Worm (Caenorhabditis elegans) whole organism, L3 larva: ENCODE results near the gene snf-12.

Source experiments
- aly-2 ChIP-seq: fragments of 150-350 bp; optimal IDR thresholded peaks from 2 replicates; lab custom pipeline; 2014; ENCODE audit warnings: missing biosample characterization, missing genetic modification characterization
- ama-1 ChIP-seq: fragments of 150-350 bp; optimal IDR thresholded peaks from 2 replicates; lab custom pipeline; 2018
- ceh-28 ChIP-seq: fragments of 150-350 bp; optimal IDR thresholded peaks from 2 replicates; lab custom pipeline; 2014; ENCODE audit warnings: missing biosample characterization, missing genetic modification reagents, missing genetic modification characterization
- ceh-82 ChIP-seq: fragments of 150-350 bp; optimal IDR thresholded peaks from 2 replicates; lab custom pipeline; 2014; ENCODE audit warnings: missing biosample characterization, missing genetic modification characterization
- ceh-9 ChIP-seq: sonication (generic microtip); optimal IDR thresholded peaks from 2 replicates; lab custom pipeline; 2018; ENCODE audit warnings: missing biosample characterization, missing genetic modification characterization
- daf-12 ChIP-seq: fragments of 150-350 bp; optimal IDR thresholded peaks from 2 replicates; lab custom pipeline; 2014; ENCODE audit warnings: missing biosample characterization, missing genetic modification reagents, missing genetic modification characterization
- egl-27 ChIP-seq: sonication (generic microtip); optimal IDR thresholded peaks from 4 replicates; lab custom pipeline; 2017; ENCODE audit warnings: missing biosample characterization, missing genetic modification reagents, missing genetic modification characterization
- egl-5 ChIP-seq: fragments of 150-350 bp; optimal IDR thresholded peaks from 2 replicates; lab custom pipeline; 2017; ENCODE audit warnings: missing biosample characterization, missing genetic modification reagents, missing genetic modification characterization, inconsistent platforms
- elt-1 ChIP-seq: fragments of 150-350 bp; optimal IDR thresholded peaks from 2 replicates; lab custom pipeline; 2014; ENCODE audit warnings: missing biosample characterization, missing genetic modification characterization
- elt-2 ChIP-seq: sonication (generic microtip); optimal IDR thresholded peaks from 2 replicates; lab custom pipeline; 2016; ENCODE audit warnings: missing genetic modification reagents, mild to moderate bottlenecking, missing genetic modification characterization, missing compliant biosample characterization
- elt-3 ChIP-seq, 3 experiments: fragments of 150-350 bp in 1 of 3; sonication (generic microtip) in 2 of 3; optimal IDR thresholded peaks; 2 replicates in 2 of 3; 4 replicates in 1 of 3; lab custom pipeline; 2014 to 2017; ENCODE audit warnings: missing biosample characterization in 3 of 3, missing genetic modification characterization in 3 of 3
- eor-1 ChIP-seq, 2 experiments: fragments of 150-350 bp; optimal IDR thresholded peaks; 2 replicates each; lab custom pipeline; 2014 to 2018; ENCODE audit warnings: missing biosample characterization in 2 of 2, missing genetic modification characterization in 2 of 2
- fkh-10 ChIP-seq: sonication (generic microtip); optimal IDR thresholded peaks from 2 replicates; lab custom pipeline; 2017; ENCODE audit warnings: missing biosample characterization, missing genetic modification reagents, missing genetic modification characterization
- fkh-2 ChIP-seq: fragments of 150-350 bp; optimal IDR thresholded peaks from 2 replicates; lab custom pipeline; 2014; ENCODE audit warnings: missing biosample characterization, missing genetic modification reagents, missing genetic modification characterization
- hmg-11 ChIP-seq: sonication (generic microtip); optimal IDR thresholded peaks from 2 replicates; lab custom pipeline; 2016; ENCODE audit warnings: missing genetic modification characterization, missing compliant biosample characterization
- jun-1 ChIP-seq: fragments of 150-350 bp; optimal IDR thresholded peaks from 2 replicates; lab custom pipeline; 2014; ENCODE audit warnings: missing biosample characterization, missing genetic modification reagents, missing genetic modification characterization
- lin-15B ChIP-seq: fragments of 150-350 bp; optimal IDR thresholded peaks from 2 replicates; lab custom pipeline; 2014; ENCODE audit warnings: missing biosample characterization, missing genetic modification characterization
- lin-39 ChIP-seq: fragments of 150-350 bp; optimal IDR thresholded peaks from 2 replicates; lab custom pipeline; 2018; ENCODE audit warnings: missing biosample characterization, missing genetic modification reagents, missing genetic modification characterization
- lsy-12 ChIP-seq: sonication (generic microtip); optimal IDR thresholded peaks from 2 replicates; lab custom pipeline; 2016; ENCODE audit warnings: mild to moderate bottlenecking, missing genetic modification characterization, missing compliant biosample characterization
- mdl-1 ChIP-seq: fragments of 150-350 bp; optimal IDR thresholded peaks from 2 replicates; lab custom pipeline; 2014; ENCODE audit warnings: missing biosample characterization, missing genetic modification characterization
- nfya-1 ChIP-seq: sonication (generic microtip); optimal IDR thresholded peaks from 2 replicates; lab custom pipeline; 2017; ENCODE audit warnings: missing genetic modification characterization, mild to moderate bottlenecking, missing compliant biosample characterization, antibody characterized with exemption, moderate library complexity; ENCODE audit not compliant: insufficient read depth
- nhr-12 ChIP-seq: fragments of 150-350 bp; optimal IDR thresholded peaks from 2 replicates; lab custom pipeline; 2014; ENCODE audit warnings: missing biosample characterization, missing genetic modification characterization
- nhr-23 ChIP-seq: fragments of 150-350 bp; optimal IDR thresholded peaks from 2 replicates; lab custom pipeline; 2014; ENCODE audit warnings: missing biosample characterization, missing genetic modification reagents, missing genetic modification characterization
- nhr-25 ChIP-seq: sonication (generic microtip); optimal IDR thresholded peaks from 2 replicates; lab custom pipeline; 2017; ENCODE audit warnings: missing biosample characterization, missing genetic modification characterization
- nhr-28 ChIP-seq: fragments of 150-350 bp; optimal IDR thresholded peaks from 2 replicates; lab custom pipeline; 2014; ENCODE audit warnings: missing biosample characterization, missing genetic modification characterization
- nhr-43 ChIP-seq: sonication (generic microtip); optimal IDR thresholded peaks from 2 replicates; lab custom pipeline; 2016; ENCODE audit warnings: mild to moderate bottlenecking, missing genetic modification characterization, missing compliant biosample characterization; ENCODE audit not compliant: poor library complexity, severe bottlenecking
- nhr-67 ChIP-seq: fragments of 150-350 bp; optimal IDR thresholded peaks from 2 replicates; lab custom pipeline; 2014; ENCODE audit warnings: missing biosample characterization, missing genetic modification characterization
- nhr-77 ChIP-seq: fragments of 150-350 bp; optimal IDR thresholded peaks from 2 replicates; lab custom pipeline; 2014; ENCODE audit warnings: missing biosample characterization, missing genetic modification characterization
- pha-4 ChIP-seq: fragments of 150-350 bp; optimal IDR thresholded peaks from 2 replicates; lab custom pipeline; 2014; ENCODE audit warnings: missing biosample characterization, missing genetic modification reagents, missing genetic modification characterization
- pqm-1 ChIP-seq: fragments of 150-350 bp; optimal IDR thresholded peaks from 2 replicates; lab custom pipeline; 2017; ENCODE audit warnings: missing biosample characterization, missing genetic modification characterization, inconsistent platforms
- sea-2 ChIP-seq: fragments of 150-350 bp; sonication (generic microtip); optimal IDR thresholded peaks from 4 replicates; lab custom pipeline; 2014; ENCODE audit warnings: missing biosample characterization, missing genetic modification reagents, missing genetic modification characterization
- skn-1 ChIP-seq: fragments of 150-350 bp; optimal IDR thresholded peaks from 2 replicates; lab custom pipeline; 2014; ENCODE audit warnings: missing biosample characterization, missing genetic modification characterization
- snpc-4 ChIP-seq: fragments of 150-350 bp; optimal IDR thresholded peaks from 2 replicates; lab custom pipeline; 2014; ENCODE audit warnings: missing biosample characterization, missing genetic modification characterization
- tbx-2 ChIP-seq: sonication (generic microtip); optimal IDR thresholded peaks from 2 replicates; lab custom pipeline; 2016; ENCODE audit warnings: mild to moderate bottlenecking, missing genetic modification characterization, missing compliant biosample characterization
- unc-39 ChIP-seq: sonication (generic microtip); optimal IDR thresholded peaks from 4 replicates; lab custom pipeline; 2017; ENCODE audit warnings: missing biosample characterization, missing genetic modification characterization
- zag-1 ChIP-seq: fragments of 150-350 bp; optimal IDR thresholded peaks from 2 replicates; lab custom pipeline; 2014; ENCODE audit warnings: missing biosample characterization, missing genetic modification characterization
- ztf-11 ChIP-seq: fragments of 150-350 bp; optimal IDR thresholded peaks from 2 replicates; lab custom pipeline; 2014; ENCODE audit warnings: missing biosample characterization, missing genetic modification characterization

The snf-12 gene

DNA sequence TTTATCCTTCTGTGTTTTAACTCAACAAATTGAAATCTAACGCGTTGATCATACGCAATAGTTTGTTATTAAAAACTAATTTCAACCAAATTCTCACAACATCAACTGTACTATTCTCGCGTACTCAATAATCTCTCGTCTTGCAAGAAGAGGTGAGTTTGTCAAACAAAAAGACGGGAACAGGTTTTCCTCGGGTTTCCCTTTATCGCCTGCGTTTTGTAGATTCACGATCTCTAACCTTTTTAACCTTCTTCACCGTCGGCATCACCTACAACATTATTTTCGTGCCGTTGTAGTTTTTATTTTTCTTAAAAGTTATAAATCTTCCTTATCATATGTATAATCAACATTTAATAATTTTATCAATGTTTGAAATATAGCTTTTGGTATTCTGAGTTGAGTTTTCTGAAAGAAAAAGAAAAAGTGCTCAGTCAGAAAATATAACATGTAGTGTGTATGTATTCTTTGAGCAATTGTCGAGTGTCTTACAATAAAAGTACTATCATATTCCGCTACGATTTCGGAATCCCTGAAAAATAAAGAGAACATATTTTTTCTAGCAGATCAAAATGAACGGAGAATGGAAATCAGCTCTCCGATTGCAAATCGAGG is at the start of gene snf-12:
Gene snf-12, plus strand, starts transcription at position 562 of the 612 bp plus-strand sequence.
- TF ChIP-seq nhr-23 (tag; lab: Kevin White, UChicago) (peak; percentile 38), nhr-25 (tag; lab: Kevin White, UChicago) (peak; percentile 73), sea-2 (GFP tag; lab: Kevin White, UChicago) (no peak), lsy-12 (tag; lab: Kevin White, UChicago) (no peak)

- no peak for TF ChIP-seq pha-4
- TF ChIP-seq skn-1, result no peak
- TF ChIP-seq eor-1 (tag; optimal IDR thresholded peaks at IDR 0.05; lab: Kevin White, UChicago), result no peak
- TF ChIP-seq daf-12 (tag; lab: Kevin White, UChicago), result no peak
- no peak for TF ChIP-seq ztf-11
- no peak for TF ChIP-seq lsy-12 (tag; lab: Kevin White, UChicago)
- no peak for TF ChIP-seq zag-1 (tag; lab: Kevin White, UChicago)
- TF ChIP-seq nfya-1, result no peak
- TF ChIP-seq ceh-28 (tag; lab: Kevin White, UChicago), result no peak
- no peak for TF ChIP-seq nhr-67 (tag; lab: Kevin White, UChicago)
- no peak for TF ChIP-seq fkh-2 (tag; lab: Kevin White, UChicago)
- TF ChIP-seq nhr-43 (tag; lab: Kevin White, UChicago), result no peak
- TF ChIP-seq nhr-28 (tag; lab: Kevin White, UChicago), result no peak
- no peak for TF ChIP-seq egl-27 (tag; lab: Kevin White, UChicago)
- no peak for TF ChIP-seq lin-15B
- TF ChIP-seq jun-1 (tag; lab: Kevin White, UChicago), result no peak
- TF ChIP-seq elt-1, result no peak
- no peak for TF ChIP-seq mdl-1
- no peak for TF ChIP-seq unc-39 (tag; lab: Kevin White, UChicago)
Observed at ce11 chrX:8980676-8981075, 48.6 kb upstream of the snf-12 start, which contains the start of gene nmur-1. Gene nmur-1 (plus strand): TSS chrX:8980976.

- TF ChIP-seq elt-2 (no peak), nhr-77 (tag; lab: Kevin White, UChicago) (no peak), nfya-1 (peak; percentile 26)
Observed at ce11 chrX:8986452-8986851, 42.8 kb upstream of the snf-12 start.

DNA sequence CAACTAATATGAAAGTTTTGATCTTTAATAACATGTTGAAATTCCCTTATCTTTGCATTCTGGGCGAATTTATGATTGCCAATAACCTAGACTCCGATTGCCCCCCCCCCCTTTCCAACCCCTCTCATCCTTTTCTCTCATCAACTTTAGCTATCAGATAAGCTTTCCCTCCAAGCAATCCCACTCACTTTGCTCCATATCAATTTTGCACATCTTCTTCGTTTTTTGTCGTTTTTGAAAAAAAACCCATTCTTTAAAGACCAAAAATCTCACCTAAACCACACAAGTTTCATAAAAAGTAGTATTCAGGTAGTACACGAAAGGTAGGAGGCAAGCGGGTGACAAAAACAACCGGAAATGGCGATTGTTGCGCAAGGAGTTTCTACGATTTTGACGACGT is 41.4 kb upstream of the snf-12 start, which contains the start of gene twk-18:
Gene twk-18, plus strand, starts transcription at position 301 of the 400 bp plus-strand sequence.
- TF ChIP-seq elt-1 (peak; percentile 55), zag-1 (tag; lab: Kevin White, UChicago) (no peak), ama-1 (no peak), lsy-12 (tag; lab: Kevin White, UChicago) (no peak), hmg-11 (tag; lab: Kevin White, UChicago) (no peak)

ce11 chrX:8991856-8992456 is 37.3 kb upstream of the snf-12 start, which contains the start of gene C24A3.4:
Gene C24A3.4 (plus strand): TSS chrX:8992406.
- TF ChIP-seq pqm-1 (tag; lab: Kevin White, UChicago), result peak; percentile 25
- no peak for TF ChIP-seq aly-2 (tag; lab: Kevin White, UChicago)
- TF ChIP-seq nhr-25 (tag; lab: Kevin White, UChicago), result no peak

- TF ChIP-seq snpc-4 (peak; percentile 40), ceh-82 (tag; lab: Kevin White, UChicago) (peak; percentile 16), hmg-11 (tag; lab: Kevin White, UChicago) (peak; percentile 90), nhr-12 (no peak), lin-39 (tag; lab: Kevin White, UChicago) (peak; percentile 61), ceh-28 (tag; lab: Kevin White, UChicago) (peak; percentile 4), elt-3 (tag; optimal IDR thresholded peaks at IDR 0.05; lab: Kevin White, UChicago) (no peak), lsy-12 (tag; lab: Kevin White, UChicago) (peak; percentile 18), nfya-1 (peak; percentile 71), ceh-9 (tag; lab: Kevin White, UChicago) (no peak), fkh-10 (GFP tag; lab: Kevin White, UChicago) (peak; percentile 41), mdl-1 (no peak), lin-15B (no peak), egl-27 (tag; lab: Kevin White, UChicago) (no peak), aly-2 (tag; lab: Kevin White, UChicago) (no peak), egl-5 (no peak), tbx-2 (tag; lab: Kevin White, UChicago) (peak; percentile 34)
Observed at ce11 chrX:8995527-8995946, 33.7 kb upstream of the snf-12 start.
